Fruit fly (Drosophila melanogaster) whole organism, wandering third instar larva: ENCODE results near the gene Art9.

ENCODE experiments used
- Abd-B ChIP-seq: fragments of >200 bp; optimal IDR thresholded peaks from 2 replicates; lab custom pipeline; 2017; ENCODE audit warnings: missing biosample characterization, missing genetic modification characterization
- CG32264 ChIP-seq: fragments of 200-800 bp; sonication (Bioruptor generic); optimal IDR thresholded peaks from 2 replicates; lab custom pipeline; 2016; ENCODE audit warnings: missing biosample characterization, missing genetic modification characterization
- CG9705 ChIP-seq: fragments of 200-800 bp; sonication (Bioruptor generic); optimal IDR thresholded peaks from 2 replicates; lab custom pipeline; 2018; ENCODE audit warnings: missing biosample characterization, mild to moderate bottlenecking, missing genetic modification characterization
- CrebA ChIP-seq: fragments of 200-800 bp; sonication (Bioruptor generic); optimal IDR thresholded peaks from 2 replicates; lab custom pipeline; 2016; ENCODE audit warnings: missing biosample characterization, mild to moderate bottlenecking, missing genetic modification characterization, borderline replicate concordance
- Dfd ChIP-seq: fragments of >200 bp; optimal IDR thresholded peaks from 2 replicates; lab custom pipeline; 2017; ENCODE audit warnings: missing biosample characterization, missing genetic modification characterization
- Dif ChIP-seq: fragments of 200-275, 200-300 bp; sonication (Bioruptor generic); optimal IDR thresholded peaks from 2 replicates; lab custom pipeline; 2018; ENCODE audit warnings: missing biosample characterization, missing genetic modification characterization; ENCODE audit not compliant: partially characterized antibody
- GATAd ChIP-seq: sonication (Bioruptor generic); optimal IDR thresholded peaks from 2 replicates; lab custom pipeline; 2016; ENCODE audit warnings: missing biosample characterization, missing genetic modification characterization
- HLH106 ChIP-seq: fragments of 200-800 bp; optimal IDR thresholded peaks from 3 replicates; lab custom pipeline; 2019; ENCODE audit warnings: missing biosample characterization, mild to moderate bottlenecking, missing genetic modification characterization, moderate library complexity
- Hnf4 ChIP-seq: fragments of 200-800 bp; sonication (Bioruptor generic); optimal IDR thresholded peaks from 2 replicates; lab custom pipeline; 2016; ENCODE audit warnings: missing biosample characterization, mild to moderate bottlenecking, missing genetic modification characterization
- Hr78 ChIP-seq: fragments of >200 bp; optimal IDR thresholded peaks from 2 replicates; lab custom pipeline; 2017; ENCODE audit warnings: missing biosample characterization, missing genetic modification characterization
- Hr83 ChIP-seq: fragments of 200-300 bp; sonication (Bioruptor generic); optimal IDR thresholded peaks from 2 replicates; lab custom pipeline; 2016; ENCODE audit warnings: missing biosample characterization, mild to moderate bottlenecking, missing genetic modification characterization, moderate library complexity; ENCODE audit not compliant: poor library complexity, severe bottlenecking
- Jra ChIP-seq: sonication (Bioruptor generic); optimal IDR thresholded peaks from 2 replicates; lab custom pipeline; 2016; ENCODE audit warnings: missing biosample characterization, missing genetic modification characterization
- Mio ChIP-seq: sonication (Bioruptor generic); optimal IDR thresholded peaks from 2 replicates; lab custom pipeline; 2016; ENCODE audit warnings: missing biosample characterization, missing genetic modification characterization
- Myc ChIP-seq: fragments of >200 bp; optimal IDR thresholded peaks from 2 replicates; lab custom pipeline; 2017
- N ChIP-seq: fragments of >200 bp; optimal IDR thresholded peaks from 2 replicates; lab custom pipeline; 2018; ENCODE audit warnings: missing biosample characterization, missing external identifiers, missing genetic modification characterization
- OdsH ChIP-seq: fragments of 200-800 bp; sonication (Bioruptor generic); optimal IDR thresholded peaks from 2 replicates; lab custom pipeline; 2016; ENCODE audit warnings: missing biosample characterization, mild to moderate bottlenecking, missing genetic modification characterization
- Rel ChIP-seq, 2 experiments: fragments of 200-800 bp; sonication (Bioruptor generic) in 1 of 2; optimal IDR thresholded peaks; 2 replicates in 1 of 2; 3 replicates in 1 of 2; lab custom pipeline; 2016 to 2019; ENCODE audit warnings: mild to moderate bottlenecking in 2 of 2, missing biosample characterization in 2 of 2, missing genetic modification characterization in 2 of 2, moderate library complexity in 1 of 2
- Sp1 ChIP-seq: fragments of 200-800 bp; sonication (Bioruptor generic); optimal IDR thresholded peaks from 3 replicates; lab custom pipeline; 2019; ENCODE audit warnings: missing biosample characterization, mild to moderate bottlenecking, missing genetic modification characterization, moderate library complexity
- Vsx2 ChIP-seq: fragments of 200-300, 225-300 bp; sonication (Bioruptor generic); optimal IDR thresholded peaks from 2 replicates; lab custom pipeline; 2018; ENCODE audit warnings: missing biosample characterization, missing genetic modification characterization; ENCODE audit not compliant: partially characterized antibody
- br ChIP-seq: fragments of 200-800 bp; sonication (Bioruptor generic); optimal IDR thresholded peaks from 2 replicates; lab custom pipeline; 2016; ENCODE audit warnings: missing biosample characterization, missing genetic modification characterization
- brk ChIP-seq: fragments of 200-800 bp; sonication (Bioruptor generic); optimal IDR thresholded peaks from 2 replicates; lab custom pipeline; 2016; ENCODE audit warnings: missing biosample characterization, mild to moderate bottlenecking, missing genetic modification characterization
- dl ChIP-seq, 2 experiments: fragments of 175-275, 200-275 bp in 1 of 2; fragments of 200-275 bp in 1 of 2; sonication (Bioruptor generic); optimal IDR thresholded peaks; lab custom pipeline; 2018; ENCODE audit warnings: mild to moderate bottlenecking in 2 of 2, missing biosample characterization in 2 of 2, missing genetic modification characterization in 2 of 2, moderate library complexity in 2 of 2; ENCODE audit not compliant: partially characterized antibody in 2 of 2, insufficient read depth in 1 of 2
- dmrt93B ChIP-seq: fragments of 200-800 bp; sonication (Bioruptor generic); optimal IDR thresholded peaks from 2 replicates; lab custom pipeline; 2018; ENCODE audit warnings: missing biosample characterization, mild to moderate bottlenecking, missing genetic modification characterization
- dsf ChIP-seq: sonication (Bioruptor generic); optimal IDR thresholded peaks from 2 replicates; lab custom pipeline; 2016; ENCODE audit warnings: missing biosample characterization, missing genetic modification characterization, borderline replicate concordance
- ey ChIP-seq: fragments of 200-800 bp; sonication (Bioruptor generic); optimal IDR thresholded peaks from 2 replicates; lab custom pipeline; 2016; ENCODE audit warnings: missing biosample characterization, missing genetic modification characterization
- foxo ChIP-seq, 2 experiments: fragments of 200-800 bp; sonication (Bioruptor generic); optimal IDR thresholded peaks; 2 replicates in 1 of 2; 3 replicates in 1 of 2; lab custom pipeline; 2016 to 2017; ENCODE audit warnings: missing biosample characterization in 2 of 2, missing genetic modification characterization in 2 of 2
- fru ChIP-seq: fragments of 200-800 bp; sonication (Bioruptor generic); optimal IDR thresholded peaks from 3 replicates; lab custom pipeline; 2016; ENCODE audit warnings: missing biosample characterization, mild to moderate bottlenecking, missing genetic modification characterization
- h ChIP-seq: fragments of 200-800 bp; sonication (Bioruptor generic); optimal IDR thresholded peaks from 3 replicates; lab custom pipeline; 2016; ENCODE audit warnings: missing biosample characterization, mild to moderate bottlenecking, missing genetic modification characterization
- jim ChIP-seq: fragments of 175-275, 200-325 bp; sonication (Bioruptor generic); optimal IDR thresholded peaks from 2 replicates; lab custom pipeline; 2016; ENCODE audit warnings: missing biosample characterization, mild to moderate bottlenecking, missing genetic modification characterization
- lola ChIP-seq: fragments of >200 bp; optimal IDR thresholded peaks from 2 replicates; lab custom pipeline; 2017; ENCODE audit warnings: missing biosample characterization, missing genetic modification characterization
- pan ChIP-seq: fragments of >200 bp; optimal IDR thresholded peaks from 2 replicates; lab custom pipeline; 2017
- psq ChIP-seq: fragments of 200-800 bp; sonication (Bioruptor generic); optimal IDR thresholded peaks from 3 replicates; lab custom pipeline; 2017; ENCODE audit warnings: missing biosample characterization, mild to moderate bottlenecking, missing genetic modification characterization, moderate library complexity
- rgr ChIP-seq: fragments of 200-800 bp; sonication (Bioruptor generic); optimal IDR thresholded peaks from 3 replicates; lab custom pipeline; 2016; ENCODE audit warnings: missing biosample characterization, mild to moderate bottlenecking, missing genetic modification characterization
- sage ChIP-seq: fragments of 200-800 bp; sonication (Bioruptor generic); optimal IDR thresholded peaks from 2 replicates; lab custom pipeline; 2016; ENCODE audit warnings: missing biosample characterization, mild to moderate bottlenecking, missing genetic modification characterization
- sv ChIP-seq: fragments of 200-800 bp; sonication (Bioruptor generic); optimal IDR thresholded peaks from 3 replicates; lab custom pipeline; 2016; ENCODE audit warnings: missing biosample characterization, missing genetic modification characterization
- tai ChIP-seq: sonication (Bioruptor generic); optimal IDR thresholded peaks from 2 replicates; lab custom pipeline; 2016; ENCODE audit warnings: missing biosample characterization, missing genetic modification characterization
- usp ChIP-seq: fragments of >200 bp; optimal IDR thresholded peaks from 2 replicates; lab custom pipeline; 2017; ENCODE audit warnings: missing biosample characterization, missing genetic modification characterization
- woc ChIP-seq: sonication (Bioruptor generic); optimal IDR thresholded peaks from 2 replicates; lab custom pipeline; 2016; ENCODE audit warnings: missing biosample characterization, mild to moderate bottlenecking, missing genetic modification characterization

Art9 gene

dm6 chr3R:13921806-13922515 is 21.3 kb downstream of the Art9 start (continued):
- TF ChIP-seq psq (GFP tag; lab: Kevin White, UChicago) = peak; percentile 63
- TF ChIP-seq Hnf4 (GFP tag; lab: Kevin White, UChicago) = peak; percentile 70

- TF ChIP-seq N = no peak
- no peak for TF ChIP-seq dl (GFP tag; optimal IDR thresholded peaks at IDR 0.05; lab: Kevin White, UChicago; ENCODE audit: insufficient read depth in 1 of 2, partially characterized antibody in 2 of 2)
- TF ChIP-seq CG9705 (GFP tag; lab: Kevin White, UChicago) = no peak
- TF ChIP-seq dmrt93B (GFP tag; lab: Kevin White, UChicago) = no peak
- TF ChIP-seq rgr (GFP tag; lab: Kevin White, UChicago) = peak; percentile 27
- no peak for TF ChIP-seq h (GFP tag; lab: Kevin White, UChicago)
- no peak for TF ChIP-seq psq (GFP tag; lab: Kevin White, UChicago)
- TF ChIP-seq woc = no peak
- TF ChIP-seq sv (GFP tag; lab: Kevin White, UChicago) = no peak
- TF ChIP-seq, all 38 proteins: peak for 1
Observed at dm6 chr3R:13918045-13918444, 25.2 kb downstream of the Art9 start.

dm6 chr3R:13916546-13916945 is 26.7 kb downstream of the Art9 start:
- peak in 1 of 2 experiments; percentile 16 for TF ChIP-seq foxo (GFP tag; optimal IDR thresholded peaks at IDR 0.05; lab: Kevin White, UChicago)
- TF ChIP-seq h (GFP tag; lab: Kevin White, UChicago) = peak; percentile 21
- TF ChIP-seq Dif = no peak
- TF ChIP-seq CG9705 (GFP tag; lab: Kevin White, UChicago) = no peak
- peak; percentile 22 for TF ChIP-seq woc
- TF ChIP-seq CG32264 (GFP tag; lab: Kevin White, UChicago) = no peak
- no peak for TF ChIP-seq CrebA (GFP tag; lab: Kevin White, UChicago)
- TF ChIP-seq tai (GFP tag; lab: Kevin White, UChicago) = no peak

dm6 chr3R:13915646-13916045 is 27.6 kb downstream of the Art9 start:
- TF ChIP-seq CG32264 (GFP tag; lab: Kevin White, UChicago) (no peak), brk (GFP tag; lab: Kevin White, UChicago) (no peak), Hr83 (GFP tag; lab: Kevin White, UChicago) (no peak), jim (GFP tag; lab: Kevin White, UChicago) (no peak), GATAd (GFP tag; lab: Kevin White, UChicago) (no peak), sv (GFP tag; lab: Kevin White, UChicago) (peak; percentile 52), Dfd (GFP tag; lab: Kevin White, UChicago) (no peak), Hr78 (no peak), HLH106 (tag; lab: Kevin White, UChicago) (peak; percentile 67), dsf (GFP tag; lab: Kevin White, UChicago) (no peak), Jra (GFP tag; lab: Kevin White, UChicago) (no peak), dl (GFP tag; optimal IDR thresholded peaks at IDR 0.05; lab: Kevin White, UChicago; ENCODE audit: insufficient read depth in 1 of 2, partially characterized antibody in 2 of 2) (no peak), CrebA (GFP tag; lab: Kevin White, UChicago) (no peak), Mio (no peak), usp (no peak), Abd-B (GFP tag; lab: Kevin White, UChicago) (no peak), lola (GFP tag; lab: Kevin White, UChicago) (no peak), Rel (GFP tag; optimal IDR thresholded peaks at IDR 0.05; lab: Kevin White, UChicago) (no peak), Rel (tag; optimal IDR thresholded peaks at IDR 0.05; lab: Kevin White, UChicago) (no peak), rgr (GFP tag; lab: Kevin White, UChicago) (peak; percentile 53), ey (GFP tag; lab: Kevin White, UChicago) (peak; percentile 54), foxo (GFP tag; optimal IDR thresholded peaks at IDR 0.05; lab: Kevin White, UChicago) (peak in 1 of 2 experiments; percentile 67), br (GFP tag; lab: Kevin White, UChicago) (peak; percentile 69), Vsx2 (no peak), fru (GFP tag; lab: Kevin White, UChicago) (peak; percentile 48), woc (no peak), dmrt93B (GFP tag; lab: Kevin White, UChicago) (peak; percentile 27), pan (lab: Kevin White, UChicago) (no peak), CG9705 (GFP tag; lab: Kevin White, UChicago) (no peak), Myc (lab: Kevin White, UChicago) (no peak), tai (GFP tag; lab: Kevin White, UChicago) (peak; percentile 38), Sp1 (GFP tag; lab: Kevin White, UChicago) (peak; percentile 57), Dif (no peak), h (GFP tag; lab: Kevin White, UChicago) (peak; percentile 73), Hnf4 (GFP tag; lab: Kevin White, UChicago) (peak; percentile 58), N (no peak), sage (GFP tag; lab: Kevin White, UChicago) (no peak), OdsH (GFP tag; lab: Kevin White, UChicago) (peak; percentile 68), psq (GFP tag; lab: Kevin White, UChicago) (peak; percentile 41)
